Worm (Caenorhabditis elegans) whole organism, L3 larva: Measurements from ENCODE around the gene T06D8.10.
A peak's percentile ranks its signal among the peaks of the same experiment; 100 is the strongest.

Experiments
- ama-1 ChIP-seq: fragments of 150-350 bp; optimal IDR thresholded peaks from 2 replicates; lab custom pipeline; 2018
- elt-1 ChIP-seq: fragments of 150-350 bp; optimal IDR thresholded peaks from 2 replicates; lab custom pipeline; 2014; ENCODE audit warnings: missing biosample characterization, missing genetic modification characterization
- elt-2 ChIP-seq: sonication (generic microtip); optimal IDR thresholded peaks from 2 replicates; lab custom pipeline; 2016; ENCODE audit warnings: missing genetic modification reagents, mild to moderate bottlenecking, missing genetic modification characterization, missing compliant biosample characterization
- fkh-10 ChIP-seq: sonication (generic microtip); optimal IDR thresholded peaks from 2 replicates; lab custom pipeline; 2017; ENCODE audit warnings: missing biosample characterization, missing genetic modification reagents, missing genetic modification characterization
- hmg-11 ChIP-seq: sonication (generic microtip); optimal IDR thresholded peaks from 2 replicates; lab custom pipeline; 2016; ENCODE audit warnings: missing genetic modification characterization, missing compliant biosample characterization
- lin-15B ChIP-seq: fragments of 150-350 bp; optimal IDR thresholded peaks from 2 replicates; lab custom pipeline; 2014; ENCODE audit warnings: missing biosample characterization, missing genetic modification characterization
- lin-39 ChIP-seq: fragments of 150-350 bp; optimal IDR thresholded peaks from 2 replicates; lab custom pipeline; 2018; ENCODE audit warnings: missing biosample characterization, missing genetic modification reagents, missing genetic modification characterization
- nhr-12 ChIP-seq: fragments of 150-350 bp; optimal IDR thresholded peaks from 2 replicates; lab custom pipeline; 2014; ENCODE audit warnings: missing biosample characterization, missing genetic modification characterization
- pqm-1 ChIP-seq: fragments of 150-350 bp; optimal IDR thresholded peaks from 2 replicates; lab custom pipeline; 2017; ENCODE audit warnings: missing biosample characterization, missing genetic modification characterization, inconsistent platforms
- unc-62 ChIP-seq: fragments of 150-350 bp; sonication (generic microtip); optimal IDR thresholded peaks from 4 replicates; lab custom pipeline; 2014; ENCODE audit warnings: missing biosample characterization, missing genetic modification reagents, missing genetic modification characterization
- zag-1 ChIP-seq: fragments of 150-350 bp; optimal IDR thresholded peaks from 2 replicates; lab custom pipeline; 2014; ENCODE audit warnings: missing biosample characterization, missing genetic modification characterization
- ztf-11 ChIP-seq: fragments of 150-350 bp; optimal IDR thresholded peaks from 2 replicates; lab custom pipeline; 2014; ENCODE audit warnings: missing biosample characterization, missing genetic modification characterization

DNA sequence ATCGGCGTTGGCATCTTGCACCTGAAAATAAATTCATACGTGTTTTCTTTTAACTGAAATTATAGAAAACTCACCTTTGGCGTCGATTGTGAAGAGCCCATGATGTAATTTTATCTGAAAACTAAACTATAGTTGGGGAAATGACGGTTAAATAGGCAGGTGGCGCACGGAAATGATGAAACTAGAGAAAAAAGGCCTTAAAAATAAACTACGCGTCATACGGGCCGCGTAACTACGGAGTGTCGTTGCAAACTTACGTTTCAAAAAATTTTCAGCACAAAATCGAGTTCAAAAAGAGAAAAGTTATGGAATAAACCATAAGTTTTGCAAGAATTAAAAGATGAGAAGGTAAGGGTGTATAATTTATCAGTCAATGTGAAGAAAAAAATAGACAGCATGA, 11.0 kb downstream of the T06D8.10 start, which contains the start of gene cchl-1:
- no peak for TF ChIP-seq nhr-12 (tag; lab: Kevin White, UChicago)
- TF ChIP-seq lin-39 (tag; lab: Kevin White, UChicago) = no peak
- peak; percentile 21 for TF ChIP-seq hmg-11 (tag; lab: Kevin White, UChicago)
- TF ChIP-seq elt-1 (tag; lab: Kevin White, UChicago) = no peak
- no peak for TF ChIP-seq unc-62 (GFP tag; lab: Kevin White, UChicago)
- TF ChIP-seq fkh-10 (GFP tag; lab: Kevin White, UChicago) = no peak
- TF ChIP-seq elt-2 (tag; lab: Kevin White, UChicago) = peak; percentile 32
- TF ChIP-seq zag-1 (tag; lab: Kevin White, UChicago) = no peak
- TF ChIP-seq pqm-1 = no peak
- TF ChIP-seq lin-15B = peak; percentile 29
- no peak for TF ChIP-seq ztf-11 (tag; lab: Kevin White, UChicago)
- TF ChIP-seq ama-1 (lab: Kevin White, UChicago) = peak; percentile 44
